Fruit fly (Drosophila melanogaster): ENCODE results near the gene CG12986.

Gene CG12986

dm6 chrX:17802353-17803121 lies 16.9 kb downstream of the CG12986 start (continued):
- TF ChIP-seq sna (GFP tag; IDR thresholded peaks at IDR 0.05; ENCODE audit: partially characterized antibody): no peak
- TF ChIP-seq CG18476 (GFP tag; optimal IDR thresholded peaks at IDR 0.05): no peak
- no peak for TF ChIP-seq Poxn (GFP tag; IDR thresholded peaks at IDR 0.05)
- TF ChIP-seq her (GFP tag; optimal IDR thresholded peaks at IDR 0.05): no peak
- TF ChIP-seq Bteb2 (GFP tag; optimal IDR thresholded peaks at IDR 0.05): no peak
- peak; percentile 43 for TF ChIP-seq Xbp1 (GFP tag; optimal IDR thresholded peaks at IDR 0.05)
- no peak for TF ChIP-seq CkIIα-i1 (GFP tag; IDR thresholded peaks at IDR 0.05)
- TF ChIP-seq h (optimal IDR thresholded peaks at IDR 0.05): no peak
- TF ChIP-seq CG8924 (tag; optimal IDR thresholded peaks at IDR 0.05): no peak
- TF ChIP-seq zen (tag; optimal IDR thresholded peaks at IDR 0.05): no peak
- no peak for TF ChIP-seq tup (GFP tag; optimal IDR thresholded peaks at IDR 0.05)
- TF ChIP-seq CG15514 (GFP tag; optimal IDR thresholded peaks at IDR 0.05): peak; percentile 35
- TF ChIP-seq CG3847 (GFP tag; IDR thresholded peaks at IDR 0.05): no peak
- peak; percentile 15 for TF ChIP-seq CG9437 (GFP tag; optimal IDR thresholded peaks at IDR 0.05)
- no peak for TF ChIP-seq CG7271 (tag; optimal IDR thresholded peaks at IDR 0.05)
- TF ChIP-seq Stat92E (GFP tag; optimal IDR thresholded peaks at IDR 0.05): no peak
- TF ChIP-seq CG7556 (GFP tag; optimal IDR thresholded peaks at IDR 0.05): peak; percentile 61
- TF ChIP-seq Abd-B (GFP tag; optimal IDR thresholded peaks at IDR 0.05): peak; percentile 45
- TF ChIP-seq CG12071 (GFP tag; optimal IDR thresholded peaks at IDR 0.05): no peak
- no peak for TF ChIP-seq Sry-δ (GFP tag; optimal IDR thresholded peaks at IDR 0.05)
- TF ChIP-seq Nf-YC (tag; optimal IDR thresholded peaks at IDR 0.05): peak; percentile 91
- no peak for TF ChIP-seq hth (optimal IDR thresholded peaks at IDR 0.05)
- TF ChIP-seq fu2 (GFP tag; optimal IDR thresholded peaks at IDR 0.05): no peak
- TF ChIP-seq gsb-n (tag; optimal IDR thresholded peaks at IDR 0.05): no peak
- no peak for TF ChIP-seq CG8281 (tag; optimal IDR thresholded peaks at IDR 0.05)
- no peak for TF ChIP-seq gce (GFP tag; IDR thresholded peaks at IDR 0.05)
- TF ChIP-seq ci (GFP tag; IDR thresholded peaks at IDR 0.05): peak; percentile 46; the same call in 1 of the 3 replicates
- no peak for TF ChIP-seq schlank (tag; optimal IDR thresholded peaks at IDR 0.05)
- TF ChIP-seq CG10147 (GFP tag; optimal IDR thresholded peaks at IDR 0.05): peak; percentile 14
- no peak for TF ChIP-seq fru (optimal IDR thresholded peaks at IDR 0.05)
- TF ChIP-seq CG9817 (tag; optimal IDR thresholded peaks at IDR 0.05): peak; percentile 31
- TF ChIP-seq zfh2 (GFP tag; optimal IDR thresholded peaks at IDR 0.05): peak; percentile 32
- TF ChIP-seq E2f2 (GFP tag; IDR thresholded peaks at IDR 0.05): no peak
- no peak for TF ChIP-seq esg (GFP tag; conservative IDR thresholded peaks at IDR 0.05)
- TF ChIP-seq Gug (GFP tag; IDR thresholded peaks at IDR 0.05): no peak; the same call in 3 of the 4 replicates
- TF ChIP-seq CG2129 (GFP tag; IDR thresholded peaks at IDR 0.05; ENCODE audit: partially characterized antibody): no peak
- TF ChIP-seq CrebB (tag; optimal IDR thresholded peaks at IDR 0.05): no peak
- TF ChIP-seq Ptx1 (GFP tag; IDR thresholded peaks at IDR 0.05): peak; percentile 36; the same call in 1 of the 2 replicates
- TF ChIP-seq CG11695 (GFP tag; IDR thresholded peaks at IDR 0.05): no peak
- TF ChIP-seq C15 (GFP tag; IDR thresholded peaks at IDR 0.05): no peak
- no peak for TF ChIP-seq sqz (GFP tag; optimal IDR thresholded peaks at IDR 0.05)
- TF ChIP-seq nau (GFP tag; optimal IDR thresholded peaks at IDR 0.05): no peak
- TF ChIP-seq Hsf (GFP tag; optimal IDR thresholded peaks at IDR 0.05): peak; percentile 23
- TF ChIP-seq CG14441 (GFP tag; IDR thresholded peaks at IDR 0.05): 0 out of 2 replicates have a peak, but pooled peaks have one; percentile 21
- no peak for TF ChIP-seq Nf-YA (GFP tag; IDR thresholded peaks at IDR 0.05)
- no peak for TF ChIP-seq tll (GFP tag; optimal IDR thresholded peaks at IDR 0.05)
- TF ChIP-seq CG8765 (GFP tag; IDR thresholded peaks at IDR 0.05): no peak
- TF ChIP-seq CG12659 (GFP tag; optimal IDR thresholded peaks at IDR 0.05): peak; percentile 15
- peak; percentile 54; the same call in 2 of the 3 replicates for TF ChIP-seq dysf (GFP tag; IDR thresholded peaks at IDR 0.05)
- no peak for TF ChIP-seq CG11456 (GFP tag; IDR thresholded peaks at IDR 0.05)
